Fruit fly (Drosophila melanogaster) Kc167 (cell line): ENCODE measurements around the gene UQCR-14.

Experiments
- Myc ChIP-seq: fragments of >200 bp; optimal IDR thresholded peaks from 2 replicates; lab custom pipeline; 2017; ENCODE audit warnings: missing external identifiers
- psq ChIP-seq: fragments of >200 bp; optimal IDR thresholded peaks from 2 replicates; lab custom pipeline; 2017; ENCODE audit warnings: missing external identifiers

dm6 chrX:16296423-16297292 lies 10.6 kb downstream of the UQCR-14 start, which contains the start of gene CG3632:
- TF ChIP-seq psq (lab: Kevin White, UChicago) = no peak
- TF ChIP-seq Myc (lab: Kevin White, UChicago) = no peak
